Worm (Caenorhabditis elegans): ENCODE measurements around the gene srj-27.
"Not testable (repeated sequence)": the region's sequence is repeated elsewhere in the genome, so short reads cannot be mapped to it uniquely, and the experiment has no call there.

ce11 chrV:15125162-15125561 is 2.2 kb downstream of the srj-27 start, which contains the start of gene ugt-30:
- TF ChIP-seq ceh-32 (tag; optimal IDR thresholded peaks at IDR 0.05; ENCODE audit: poor library complexity); madf-9 (GFP tag; conservative IDR thresholded peaks at IDR 0.05): not testable (repeated sequence)
